Worm (Caenorhabditis elegans): Measurements from ENCODE around the gene Y105C5A.8.
"Not testable (repeated sequence)": the region's sequence is repeated elsewhere in the genome, so short reads cannot be mapped to it uniquely, and the experiment has no call there.

The Y105C5A.8 gene

DNA sequence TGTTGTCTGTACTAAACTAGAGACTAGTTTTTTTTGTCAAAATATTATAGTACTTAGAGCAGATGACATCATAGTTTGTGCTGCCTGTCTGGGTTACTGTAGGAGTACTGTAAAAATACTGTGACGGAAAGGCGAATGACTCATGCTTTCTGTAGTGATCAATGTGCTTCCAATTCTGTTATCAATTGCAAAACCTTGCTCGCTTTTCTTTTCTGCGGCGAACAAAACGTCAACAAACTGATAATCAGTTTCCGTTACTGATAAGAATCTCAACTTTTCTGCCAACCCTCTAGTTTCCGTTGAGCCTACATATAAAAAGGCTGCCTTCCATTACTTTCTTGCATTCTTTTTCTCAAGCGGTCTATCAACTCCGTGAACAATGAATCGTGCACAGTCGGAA is 24.0 kb upstream of the Y105C5A.8 start, which contains the start of gene Y105C5A.13:
Y105C5A.13 (plus strand) TSS at position 380 of the 400 bp plus-strand sequence.
- TF ChIP-seq elt-3 (tag; optimal IDR thresholded peaks at IDR 0.05) = no peak
- TF ChIP-seq nhr-237 (tag; optimal IDR thresholded peaks at IDR 0.05) = no peak
- TF ChIP-seq nhr-2 (tag; optimal IDR thresholded peaks at IDR 0.05) = no peak

DNA sequence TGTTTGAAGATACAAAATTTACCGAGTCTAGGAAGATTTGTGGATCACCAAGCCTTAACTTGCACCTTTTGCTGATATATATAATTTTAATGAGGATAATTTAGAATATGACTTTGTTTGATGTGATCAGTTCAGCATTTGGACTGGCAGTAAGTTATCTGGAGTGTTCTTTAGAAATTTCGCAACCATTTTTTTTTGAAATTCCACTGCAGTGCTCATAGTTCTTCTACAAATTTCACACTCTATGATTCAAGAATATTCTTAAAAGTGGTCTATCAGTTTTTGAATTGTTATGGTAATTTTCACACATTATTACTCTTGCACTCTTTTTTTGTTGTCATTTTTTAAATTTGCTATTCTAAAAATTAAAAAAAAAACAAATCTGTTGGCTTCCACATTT is 22.4 kb upstream of the Y105C5A.8 start:
- TF ChIP-seq sptf-1 (tag; optimal IDR thresholded peaks at IDR 0.05) (no peak), nhr-76 (tag; optimal IDR thresholded peaks at IDR 0.05) (no peak), sem-2 (GFP tag; optimal IDR thresholded peaks at IDR 0.05) (no peak)

DNA sequence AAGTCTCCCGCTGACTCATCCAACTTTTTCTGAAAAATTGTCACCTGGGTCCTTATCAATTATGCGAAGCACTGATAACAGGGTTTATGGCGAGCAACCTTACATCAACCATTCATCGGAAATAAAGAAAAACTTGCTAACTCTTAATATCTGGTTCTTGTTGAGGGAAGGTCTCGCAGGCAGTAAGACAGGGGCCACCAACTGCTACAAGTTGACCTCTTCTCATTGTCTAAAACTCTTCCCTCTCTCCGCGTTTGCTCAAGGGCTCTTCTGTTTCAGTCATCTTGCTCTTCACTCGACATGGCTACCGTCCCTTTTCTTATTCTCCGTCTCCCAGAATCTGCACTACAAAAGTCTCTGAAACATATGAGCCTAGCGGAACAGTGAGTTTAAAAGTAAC is 18.6 kb upstream of the Y105C5A.8 start, which contains the start of gene Y105C5A.10:
Y105C5A.10 (plus strand) TSS at position 301 of the 400 bp plus-strand sequence.
- not testable (repeated sequence) for TF ChIP-seq lsy-2 (tag; optimal IDR thresholded peaks at IDR 0.05); M03D4.4 (tag; optimal IDR thresholded peaks at IDR 0.05); tbx-8 (GFP tag; optimal IDR thresholded peaks at IDR 0.05)

DNA sequence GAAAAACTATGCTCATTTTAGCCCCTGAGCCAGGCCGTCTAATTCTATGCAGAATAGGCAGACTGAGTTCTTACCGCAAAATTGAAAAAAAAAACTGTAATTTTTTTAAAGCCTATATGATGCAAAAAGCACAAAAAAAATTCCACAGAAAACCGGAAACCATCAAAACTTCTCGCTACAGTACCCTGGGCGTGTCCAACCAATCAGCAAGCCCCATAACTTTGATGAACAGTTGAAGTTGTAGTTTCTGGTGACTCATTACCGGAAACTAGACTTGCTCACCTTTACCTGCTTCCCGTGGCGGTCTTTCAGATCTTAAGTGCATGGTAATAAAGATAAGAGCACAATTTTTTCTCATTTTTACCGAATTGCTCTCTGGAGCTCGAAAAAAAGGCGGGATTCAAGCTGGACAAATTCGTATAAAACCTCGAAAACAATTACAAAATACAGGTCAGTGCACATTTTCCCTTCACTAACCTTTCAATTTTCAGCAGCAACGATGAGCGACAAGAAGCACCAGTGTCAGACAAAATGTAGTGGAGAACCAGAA is 17.4 kb upstream of the Y105C5A.8 start, which contains the start of gene Y105C5A.1274:
Y105C5A.1274 (plus strand) TSS at position 500 of the 550 bp plus-strand sequence.
- peak; percentile 23 for TF ChIP-seq lsy-2 (tag; optimal IDR thresholded peaks at IDR 0.05)

DNA sequence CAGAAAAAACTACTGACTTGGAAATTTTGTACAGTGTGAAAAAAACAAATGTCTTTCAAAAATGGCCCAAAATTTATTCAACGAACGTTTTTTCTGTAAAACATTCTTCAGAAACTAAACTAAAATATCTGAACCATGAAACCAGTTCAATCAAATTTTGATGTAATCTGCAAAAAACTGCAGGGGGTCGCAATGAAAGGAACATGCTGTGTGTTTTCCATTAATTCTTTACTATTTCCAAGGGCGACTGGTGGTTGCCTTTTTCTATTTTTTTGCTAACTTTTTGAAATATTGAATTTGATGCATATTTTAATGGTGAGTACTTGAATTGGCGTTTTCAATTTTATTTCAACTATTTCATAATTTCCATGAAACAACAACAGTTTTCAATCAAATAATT is 14.3 kb upstream of the Y105C5A.8 start, which contains the start of gene Y105C5A.9:
Y105C5A.9 (plus strand) TSS at position 301 of the 400 bp plus-strand sequence.
- no peak for TF ChIP-seq ceh-83 (GFP tag; optimal IDR thresholded peaks at IDR 0.05)

DNA sequence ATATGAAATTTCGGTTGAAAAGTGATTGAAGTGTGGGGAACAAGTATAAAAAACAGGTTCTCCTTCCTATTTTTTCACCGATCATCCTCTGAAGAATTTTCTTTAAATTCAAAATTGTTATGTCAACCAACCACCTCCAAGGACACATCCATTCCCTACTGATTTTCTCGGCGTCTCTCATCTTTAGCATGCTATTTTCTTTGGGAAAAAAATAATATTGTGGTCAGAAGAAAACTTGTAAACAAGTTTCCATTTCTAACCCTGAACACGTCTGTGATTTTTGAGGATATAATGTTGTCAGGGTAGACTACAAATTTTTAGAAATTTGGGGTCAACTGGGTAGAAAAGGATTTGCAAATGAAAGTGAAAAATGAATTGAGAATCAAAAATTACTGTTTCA is 796 bp upstream of the Y105C5A.8 start:
- TF ChIP-seq ztf-11 (tag; optimal IDR thresholded peaks at IDR 0.05) (no peak), ceh-39 (tag; optimal IDR thresholded peaks at IDR 0.05) (no peak), tbx-8 (GFP tag; optimal IDR thresholded peaks at IDR 0.05) (no peak), nhr-237 (tag; optimal IDR thresholded peaks at IDR 0.05) (no peak), ces-1 (GFP tag; optimal IDR thresholded peaks at IDR 0.05) (no peak)

DNA sequence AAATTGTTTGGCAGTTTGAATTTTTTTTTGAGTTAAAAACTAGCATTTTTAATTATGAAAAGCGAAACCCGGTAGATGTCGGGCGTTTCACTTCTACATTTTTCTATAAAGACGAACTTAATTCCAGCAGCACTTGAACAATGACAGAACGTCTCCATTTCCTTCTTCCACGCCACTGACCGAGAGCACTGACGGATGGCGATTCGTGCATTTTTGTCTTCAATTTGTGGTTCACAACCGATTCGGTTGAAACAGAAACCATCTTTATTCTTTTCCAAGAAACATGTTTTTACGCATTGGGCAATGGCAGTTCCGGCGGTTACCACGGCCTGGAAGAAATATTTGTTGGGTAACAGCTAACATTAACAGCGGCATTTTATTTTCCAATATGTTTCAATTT is 3.7 kb downstream of the Y105C5A.8 start:
- TF ChIP-seq hlh-1 (tag; optimal IDR thresholded peaks at IDR 0.05) (no peak), drap-1 (GFP tag; optimal IDR thresholded peaks at IDR 0.05) (no peak), elt-3 (tag; optimal IDR thresholded peaks at IDR 0.05) (no peak), ces-1 (GFP tag; optimal IDR thresholded peaks at IDR 0.05) (no peak), mep-1 (tag; optimal IDR thresholded peaks at IDR 0.05) (no peak), lin-13 (tag; optimal IDR thresholded peaks at IDR 0.05) (no peak), zip-8 (tag; optimal IDR thresholded peaks at IDR 0.05) (no peak), unc-39 (tag; optimal IDR thresholded peaks at IDR 0.05) (no peak), ham-2 (GFP tag; optimal IDR thresholded peaks at IDR 0.05) (no peak), tbx-8 (GFP tag; optimal IDR thresholded peaks at IDR 0.05) (no peak)

DNA sequence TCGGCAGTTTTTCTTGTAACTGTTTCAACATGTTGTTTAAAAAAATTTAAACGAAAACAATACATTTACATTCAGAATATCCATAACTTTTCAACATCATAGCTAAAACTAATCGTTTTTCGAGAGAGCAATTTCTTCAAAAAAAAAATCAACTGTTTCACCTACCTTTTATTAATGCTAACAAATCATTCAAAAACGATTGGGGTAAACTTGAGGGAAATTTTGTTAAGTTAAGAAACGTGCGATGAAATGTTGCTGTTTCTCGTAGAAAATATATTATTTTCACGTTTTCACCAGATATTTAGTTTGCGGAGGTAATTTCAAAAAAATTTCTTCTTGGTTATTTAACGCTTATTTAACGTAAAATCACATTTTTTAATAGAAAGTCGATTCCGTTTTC is 10.5 kb downstream of the Y105C5A.8 start:
- TF ChIP-seq sem-2 (GFP tag; optimal IDR thresholded peaks at IDR 0.05) (no peak), nhr-12 (tag; optimal IDR thresholded peaks at IDR 0.05) (no peak)

DNA sequence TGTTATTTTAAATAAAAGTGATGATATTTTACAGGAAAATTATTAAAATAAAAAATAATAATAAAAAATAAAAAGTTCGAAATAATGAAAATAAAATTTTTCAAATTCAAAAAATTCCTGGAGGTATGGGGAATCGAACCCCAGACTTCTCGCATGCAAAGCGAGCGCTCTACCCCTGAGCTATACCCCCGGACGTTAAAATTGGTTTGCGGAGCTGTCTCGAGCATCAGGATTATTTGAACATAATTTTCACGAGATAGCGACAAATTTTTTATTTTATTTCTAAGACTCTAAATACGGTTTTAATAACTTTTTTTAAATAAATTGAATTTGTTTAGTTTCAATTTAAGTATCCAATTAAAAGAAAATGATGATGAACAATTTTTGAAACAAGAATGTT is 12.7 kb downstream of the Y105C5A.8 start:
- TF ChIP-seq mls-2 (tag; optimal IDR thresholded peaks at IDR 0.05) (no peak), bed-3 (GFP tag; optimal IDR thresholded peaks at IDR 0.05) (no peak), blmp-1 (tag; optimal IDR thresholded peaks at IDR 0.05) (no peak), mep-1 (tag; optimal IDR thresholded peaks at IDR 0.05) (no peak), ceh-43 (GFP tag; optimal IDR thresholded peaks at IDR 0.05) (no peak), ces-1 (GFP tag; optimal IDR thresholded peaks at IDR 0.05) (no peak), flh-1 (GFP tag; optimal IDR thresholded peaks at IDR 0.05) (no peak), lsy-2 (tag; optimal IDR thresholded peaks at IDR 0.05) (no peak), nhr-28 (tag; optimal IDR thresholded peaks at IDR 0.05) (no peak), cnd-1 (tag; optimal IDR thresholded peaks at IDR 0.05) (no peak), unc-39 (tag; optimal IDR thresholded peaks at IDR 0.05) (no peak), tbx-8 (GFP tag; optimal IDR thresholded peaks at IDR 0.05) (no peak), nhr-237 (tag; optimal IDR thresholded peaks at IDR 0.05) (no peak), nhr-76 (tag; optimal IDR thresholded peaks at IDR 0.05) (no peak), nhr-12 (tag; optimal IDR thresholded peaks at IDR 0.05) (no peak), ceh-83 (GFP tag; optimal IDR thresholded peaks at IDR 0.05) (no peak)
